Fruit fly (Drosophila melanogaster) whole organism, embryonic: Measurements from ENCODE around the gene CG46244.

Experiments
- BtbVII ChIP-seq: fragments of 200-800 bp; sonication (Bioruptor generic); optimal IDR thresholded peaks from 3 replicates; lab custom pipeline; 2017; ENCODE audit warnings: missing biosample characterization, mild to moderate bottlenecking, missing genetic modification characterization
- CG10565 ChIP-seq: fragments of 200-800 bp; sonication (Bioruptor generic); optimal IDR thresholded peaks from 3 replicates; lab custom pipeline; 2016; ENCODE audit warnings: missing biosample characterization, mild to moderate bottlenecking, missing genetic modification characterization
- CG10654 ChIP-seq: fragments of 200-800 bp; sonication (Bioruptor generic); optimal IDR thresholded peaks from 2 replicates; lab custom pipeline; 2016; ENCODE audit warnings: missing biosample characterization, missing genetic modification characterization
- CG11093 ChIP-seq: fragments of 200-800 bp; sonication (Bioruptor generic); IDR thresholded peaks from 3 replicates; pipeline ENCODE4 v1.3.6; 2022; ENCODE audit warnings: missing biosample characterization, missing genetic modification characterization
- CG12071 ChIP-seq: fragments of 200-800 bp; sonication (Bioruptor generic); optimal IDR thresholded peaks from 3 replicates; lab custom pipeline; 2018; ENCODE audit warnings: missing biosample characterization, mild to moderate bottlenecking, missing genetic modification characterization
- CG12236 ChIP-seq: fragments of 200-800 bp; sonication (Bioruptor generic); optimal IDR thresholded peaks from 2 replicates; lab custom pipeline; 2016; ENCODE audit warnings: missing biosample characterization, missing genetic modification characterization
- CG12299 ChIP-seq: fragments of 200-800 bp; sonication (Bioruptor generic); optimal IDR thresholded peaks from 2 replicates; lab custom pipeline; 2018; ENCODE audit warnings: missing biosample characterization, mild to moderate bottlenecking, missing genetic modification characterization
- CG13123 ChIP-seq: fragments of 200-800 bp; sonication (Bioruptor generic); optimal IDR thresholded peaks from 2 replicates; lab custom pipeline; 2016; ENCODE audit warnings: missing biosample characterization, missing genetic modification characterization
- CG15011 ChIP-seq: fragments of 200-800 bp; sonication (Bioruptor generic); optimal IDR thresholded peaks from 3 replicates; lab custom pipeline; 2018; ENCODE audit warnings: missing biosample characterization, mild to moderate bottlenecking, missing genetic modification characterization
- CG15073 ChIP-seq: fragments of 200-800 bp; sonication (Bioruptor generic); optimal IDR thresholded peaks from 2 replicates; lab custom pipeline; 2016; ENCODE audit warnings: missing biosample characterization, missing genetic modification characterization
- CG1529 ChIP-seq: fragments of 200-800 bp; sonication (Bioruptor generic); optimal IDR thresholded peaks from 3 replicates; lab custom pipeline; 2018; ENCODE audit warnings: missing biosample characterization, missing genetic modification characterization
- CG2678 ChIP-seq: fragments of 200-800 bp; sonication (Bioruptor generic); optimal IDR thresholded peaks from 3 replicates; lab custom pipeline; 2019; ENCODE audit warnings: missing biosample characterization, mild to moderate bottlenecking, missing genetic modification characterization, moderate library complexity
- CG30020 ChIP-seq: fragments of 200-800 bp; optimal IDR thresholded peaks from 2 replicates; lab custom pipeline; 2019; ENCODE audit warnings: missing biosample characterization, mild to moderate bottlenecking, missing genetic modification characterization, moderate library complexity
- CG3065 ChIP-seq: fragments of 200-800 bp; sonication (Bioruptor generic); optimal IDR thresholded peaks from 2 replicates; lab custom pipeline; 2016; ENCODE audit warnings: missing biosample characterization, missing genetic modification characterization
- CG4617 ChIP-seq: fragments of 200-800 bp; sonication (Bioruptor generic); optimal IDR thresholded peaks from 3 replicates; lab custom pipeline; 2016; ENCODE audit warnings: missing biosample characterization, missing genetic modification characterization, borderline replicate concordance
- CG5245 ChIP-seq: fragments of 200-800 bp; sonication (Bioruptor generic); optimal IDR thresholded peaks from 3 replicates; lab custom pipeline; 2016; ENCODE audit warnings: missing biosample characterization, missing genetic modification characterization
- CG6683 ChIP-seq: fragments of 200-800 bp; sonication (Bioruptor generic); optimal IDR thresholded peaks from 2 replicates; lab custom pipeline; 2017; ENCODE audit warnings: missing biosample characterization, mild to moderate bottlenecking, missing genetic modification characterization, missing genetic modification reagents
- CTCF ChIP-seq: fragments of 200-800 bp; sonication (Bioruptor generic); optimal IDR thresholded peaks from 2 replicates; lab custom pipeline; 2017; ENCODE audit warnings: missing biosample characterization, mild to moderate bottlenecking, missing genetic modification characterization, moderate library complexity
- Chrac-16 ChIP-seq: fragments of 200-800 bp; sonication (Bioruptor generic); optimal IDR thresholded peaks from 3 replicates; lab custom pipeline; 2016; ENCODE audit warnings: missing biosample characterization, missing genetic modification characterization
- Dfd ChIP-seq, 2 experiments: fragments of >200 bp; optimal IDR thresholded peaks; 2 replicates each; lab custom pipeline; 2017; ENCODE audit warnings: missing biosample characterization in 2 of 2, missing genetic modification characterization in 2 of 2
- Dip3 ChIP-seq: fragments of 200-800 bp; sonication (Bioruptor generic); optimal IDR thresholded peaks from 3 replicates; lab custom pipeline; 2016; ENCODE audit warnings: missing biosample characterization, missing genetic modification characterization
- Drgx ChIP-seq: fragments of 200-800 bp; sonication (Bioruptor generic); IDR thresholded peaks from 2 replicates; pipeline ENCODE4 v1.3.6; 2022; ENCODE audit warnings: missing biosample characterization, missing genetic modification characterization
- Ets65A ChIP-seq: fragments of 200-800 bp; sonication (Bioruptor generic); peaks from one replicate; lab custom pipeline; 2016; ENCODE audit warnings: missing biosample characterization, missing genetic modification characterization
- HHEX ChIP-seq: fragments of 200-800 bp; sonication (Bioruptor generic); optimal IDR thresholded peaks from 3 replicates; lab custom pipeline; 2017; ENCODE audit warnings: missing biosample characterization, mild to moderate bottlenecking, missing genetic modification characterization, missing genetic modification reagents
- Hmx ChIP-seq: fragments of 200-800 bp; sonication (Bioruptor generic); optimal IDR thresholded peaks from 2 replicates; lab custom pipeline; 2016; ENCODE audit warnings: missing biosample characterization, missing genetic modification characterization
- Hsf ChIP-seq: fragments of 200-800 bp; sonication (Bioruptor generic); optimal IDR thresholded peaks from 3 replicates; lab custom pipeline; 2016; ENCODE audit warnings: missing biosample characterization, missing genetic modification characterization
- Lhr ChIP-seq: fragments of 200-800 bp; sonication (Bioruptor generic); optimal IDR thresholded peaks from 3 replicates; lab custom pipeline; 2017; ENCODE audit warnings: mild to moderate bottlenecking, missing biosample characterization, missing genetic modification reagents, missing genetic modification characterization
- Nf-YA ChIP-seq: fragments of 200-800 bp; sonication (Bioruptor generic); IDR thresholded peaks from 2 replicates; pipeline ENCODE4 v1.3.6; 2022; ENCODE audit warnings: missing biosample characterization, missing genetic modification characterization
- Pdp1 ChIP-seq, 2 experiments: fragments of 200-800 bp; sonication (Bioruptor generic); optimal IDR thresholded peaks; 3 replicates each; lab custom pipeline; 2016; ENCODE audit warnings: missing biosample characterization in 2 of 2, missing genetic modification characterization in 2 of 2, mild to moderate bottlenecking in 1 of 2, moderate library complexity in 1 of 2
- Rfx ChIP-seq: fragments of 200-800 bp; sonication (Bioruptor generic); IDR thresholded peaks from 2 replicates; pipeline ENCODE4 v1.3.6; 2022; ENCODE audit warnings: missing biosample characterization, missing genetic modification characterization
- Usf ChIP-seq: fragments of 200-800 bp; sonication (Bioruptor generic); optimal IDR thresholded peaks from 2 replicates; lab custom pipeline; 2017; ENCODE audit warnings: missing genotype, missing biosample characterization, missing genetic modification characterization
- az2 ChIP-seq: fragments of 200-800 bp; sonication (Bioruptor generic); optimal IDR thresholded peaks from 3 replicates; lab custom pipeline; 2016; ENCODE audit warnings: missing biosample characterization, missing genetic modification characterization
- caup ChIP-seq: fragments of 200-800 bp; sonication (Bioruptor generic); optimal IDR thresholded peaks from 3 replicates; lab custom pipeline; 2017; ENCODE audit warnings: missing biosample characterization, mild to moderate bottlenecking, missing genetic modification characterization, moderate library complexity; ENCODE audit not compliant: severe bottlenecking
- cg ChIP-seq: fragments of 200-800 bp; sonication (Bioruptor generic); optimal IDR thresholded peaks from 3 replicates; lab custom pipeline; 2019; ENCODE audit warnings: missing biosample characterization, mild to moderate bottlenecking, missing genetic modification characterization, moderate library complexity
- dati ChIP-seq: fragments of 200-800 bp; sonication (Bioruptor generic); IDR thresholded peaks from 2 replicates; pipeline ENCODE4 v1.3.6; 2022; ENCODE audit warnings: missing biosample characterization, missing genetic modification characterization
- esg ChIP-seq: fragments of 200-800 bp; sonication (Bioruptor generic); conservative IDR thresholded peaks from 2 replicates; pipeline ENCODE4 v1.3.6; 2022; ENCODE audit warnings: missing biosample characterization, missing genetic modification characterization
- fru ChIP-seq: fragments of >200 bp; optimal IDR thresholded peaks from 2 replicates; lab custom pipeline; 2017
- gcm ChIP-seq: fragments of 200-800 bp; sonication (Bioruptor generic); optimal IDR thresholded peaks from 2 replicates; lab custom pipeline; 2019; ENCODE audit warnings: missing biosample characterization, mild to moderate bottlenecking, missing genetic modification characterization, moderate library complexity
- gcm2 ChIP-seq: fragments of 200-800 bp; sonication (Bioruptor generic); optimal IDR thresholded peaks from 2 replicates; lab custom pipeline; 2016; ENCODE audit warnings: missing biosample characterization, missing genetic modification characterization
- gsb ChIP-seq: fragments of 200-800 bp; sonication (Bioruptor generic); IDR thresholded peaks from 2 replicates; pipeline ENCODE4 v1.3.6; 2022; ENCODE audit warnings: missing biosample characterization, missing genetic modification characterization
- hb ChIP-seq: fragments of 200-800 bp; sonication (Bioruptor generic); IDR thresholded peaks from 3 replicates; pipeline ENCODE4 v1.3.6; 2022; ENCODE audit warnings: missing biosample characterization, missing genetic modification characterization; ENCODE audit not compliant: partially characterized antibody
- inv ChIP-seq: fragments of 200-800 bp; sonication (Bioruptor generic); IDR thresholded peaks from 2 replicates; pipeline ENCODE4 v1.3.6; 2022; ENCODE audit warnings: missing biosample characterization, missing genetic modification characterization; ENCODE audit not compliant: partially characterized antibody
- p53 ChIP-seq: fragments of 200-800 bp; sonication (Bioruptor generic); optimal IDR thresholded peaks from 2 replicates; lab custom pipeline; 2016; ENCODE audit warnings: missing biosample characterization, missing genetic modification characterization
- pzg ChIP-seq: fragments of 200-800 bp; sonication (Bioruptor generic); optimal IDR thresholded peaks from 3 replicates; lab custom pipeline; 2018; ENCODE audit warnings: missing biosample characterization, mild to moderate bottlenecking, missing genetic modification characterization, moderate library complexity
- run ChIP-seq: fragments of 200-800 bp; sonication (Bioruptor generic); optimal IDR thresholded peaks from 3 replicates; lab custom pipeline; 2018; ENCODE audit warnings: missing biosample characterization, mild to moderate bottlenecking, missing genetic modification characterization
- sens ChIP-seq: fragments of 200-800 bp; sonication (Bioruptor generic); peaks from one replicate; lab custom pipeline; 2016; ENCODE audit warnings: missing biosample characterization, missing genetic modification characterization
- sisA ChIP-seq: fragments of 200-800 bp; sonication (Bioruptor generic); IDR thresholded peaks from 2 replicates; pipeline ENCODE4 v1.3.6; 2022; ENCODE audit warnings: missing biosample characterization, missing genetic modification characterization
- slp2 ChIP-seq: fragments of 200-800 bp; sonication (Bioruptor generic); optimal IDR thresholded peaks from 2 replicates; lab custom pipeline; 2016; ENCODE audit warnings: missing biosample characterization, missing genetic modification characterization
- sob ChIP-seq: fragments of 200-800 bp; sonication (Bioruptor generic); IDR thresholded peaks from 2 replicates; pipeline ENCODE4 v1.3.6; 2022; ENCODE audit warnings: missing biosample characterization, missing genetic modification characterization
- toy ChIP-seq: fragments of 200-800 bp; sonication (Bioruptor generic); IDR thresholded peaks from 2 replicates; pipeline ENCODE4 v1.3.6; 2022; ENCODE audit warnings: missing biosample characterization, missing genetic modification characterization
- usp ChIP-seq: fragments of >200 bp; optimal IDR thresholded peaks from 2 replicates; lab custom pipeline; 2017; ENCODE audit warnings: missing biosample characterization, missing genetic modification characterization
- wor ChIP-seq: fragments of 200-800 bp; sonication (Bioruptor generic); IDR thresholded peaks from 2 replicates; pipeline ENCODE4 v1.3.6; 2022; ENCODE audit warnings: missing biosample characterization, missing genetic modification characterization

Gene CG46244

DNA sequence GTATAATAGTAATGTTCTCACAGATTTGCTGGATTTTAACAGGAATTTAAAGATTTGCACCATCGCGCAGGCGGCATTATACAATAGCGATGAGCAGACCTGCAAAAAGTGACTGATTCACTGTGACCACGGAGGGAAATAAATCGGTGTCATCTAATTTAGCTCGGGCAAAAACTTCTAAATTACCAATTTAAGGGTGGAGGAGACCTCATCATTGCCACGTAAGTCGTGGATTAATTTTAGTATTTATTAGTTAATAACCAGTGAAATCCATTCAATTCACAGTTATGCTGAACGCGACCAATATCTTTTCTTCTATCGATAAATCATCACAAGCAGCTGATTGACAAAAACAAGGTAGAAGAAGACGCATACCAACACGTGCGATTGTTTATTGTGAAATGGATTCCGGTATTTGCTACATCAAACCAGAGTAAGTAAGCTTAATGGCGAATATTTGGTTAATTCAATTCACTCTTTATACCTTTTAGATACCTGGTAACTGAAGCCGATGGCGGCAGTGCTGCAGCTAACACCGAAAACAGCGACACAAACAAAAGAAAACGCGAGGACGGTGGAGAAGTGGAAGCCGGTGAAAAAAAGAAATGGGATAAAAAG lies 152.3 kb downstream of the CG46244 start, which contains the start of the genes CG10628 and Dus3 (continued):
- TF ChIP-seq CG12236 (GFP tag; lab: Kevin White, UChicago), result peak; percentile 73
- TF ChIP-seq pzg, result peak; percentile 73
- peak; percentile 68 for TF ChIP-seq slp2
- peak; percentile 71 for TF ChIP-seq wor (GFP tag; lab: Robert Waterston, UW)
- peak; percentile 95 for TF ChIP-seq Rfx (GFP tag; lab: Robert Waterston, UW)
- TF ChIP-seq CG2678, result peak; percentile 91
- peak; percentile 73 for TF ChIP-seq p53
- TF ChIP-seq Chrac-16 (GFP tag; lab: Kevin White, UChicago), result peak; percentile 89
- peak; percentile 80 for TF ChIP-seq Nf-YA
- TF ChIP-seq sob, result peak; percentile 94
- TF ChIP-seq Lhr, result peak; percentile 65
- TF ChIP-seq CG15073 (GFP tag; lab: Kevin White, UChicago), result no peak
- TF ChIP-seq run (tag; lab: Kevin White, UChicago), result peak; percentile 64
- TF ChIP-seq gsb (GFP tag; lab: Robert Waterston, UW), result peak; percentile 77
- peak; percentile 80 for TF ChIP-seq CG15011 (GFP tag; lab: Kevin White, UChicago)
- peak; percentile 91 for TF ChIP-seq caup
- peak; percentile 91 for TF ChIP-seq esg (GFP tag; lab: Robert Waterston, UW)
- peak; percentile 71 for TF ChIP-seq CG5245 (GFP tag; lab: Kevin White, UChicago)
- TF ChIP-seq CG12299 (tag; lab: Kevin White, UChicago), result peak; percentile 82
- TF ChIP-seq fru (lab: Kevin White, UChicago), result no peak
- peak; percentile 88 for TF ChIP-seq Hmx (GFP tag; lab: Kevin White, UChicago)
- peak; percentile 80 for TF ChIP-seq gcm2
- TF ChIP-seq CG13123 (GFP tag; lab: Kevin White, UChicago), result peak; percentile 85
- TF ChIP-seq gcm (GFP tag; lab: Kevin White, UChicago), result peak; percentile 79
- peak; percentile 73 for TF ChIP-seq CG6683 (GFP tag; lab: Kevin White, UChicago)
- TF ChIP-seq Drgx (GFP tag; lab: Robert Waterston, UW), result peak; percentile 90
- peak; percentile 92 for TF ChIP-seq sisA (GFP tag; lab: Robert Waterston, UW)
- peak; percentile 42; the same call in 1 of the 2 replicates for TF ChIP-seq inv
- peak; percentile 90 for TF ChIP-seq az2 (GFP tag; lab: Kevin White, UChicago)
- peak; percentile 82 for TF ChIP-seq CG12071
- TF ChIP-seq CG10654 (GFP tag; lab: Kevin White, UChicago), result peak; percentile 93
- peak; percentile 90 for TF ChIP-seq Dip3
- TF ChIP-seq CG4617 (GFP tag; lab: Kevin White, UChicago), result peak; percentile 82
- TF ChIP-seq CG11093 (GFP tag; lab: Robert Waterston, UW), result peak; percentile 89
- peak; percentile 64 for TF ChIP-seq toy (GFP tag; lab: Robert Waterston, UW)
- TF ChIP-seq hb (GFP tag; lab: Robert Waterston, UW), result no peak
- TF ChIP-seq CG3065 (GFP tag; lab: Kevin White, UChicago), result peak; percentile 77
- peak; percentile 82 for TF ChIP-seq BtbVII (GFP tag; lab: Kevin White, UChicago)
- TF ChIP-seq Ets65A (GFP tag; lab: Kevin White, UChicago), result peak; percentile 99
- no peak for TF ChIP-seq Dfd (GFP tag; optimal IDR thresholded peaks at IDR 0.05; lab: Kevin White, UChicago)
- peak; percentile 70 for TF ChIP-seq CG30020
- peak; percentile 77 for TF ChIP-seq Usf
- TF ChIP-seq CG10565 (GFP tag; lab: Kevin White, UChicago), result peak; percentile 36
- TF ChIP-seq Hsf (GFP tag; lab: Kevin White, UChicago), result peak; percentile 95
- peak; percentile 96 for TF ChIP-seq Pdp1 (GFP tag; optimal IDR thresholded peaks at IDR 0.05; lab: Kevin White, UChicago)
- TF ChIP-seq HHEX (GFP tag; lab: Kevin White, UChicago), result peak; percentile 89
- no peak for TF ChIP-seq cg (GFP tag; lab: Kevin White, UChicago)
- TF ChIP-seq usp, result no peak
- TF ChIP-seq CTCF (GFP tag; lab: Kevin White, UChicago), result peak; percentile 15
- 0 out of 2 replicates have a peak, but pooled peaks have one; percentile 53 for TF ChIP-seq dati (GFP tag; lab: Robert Waterston, UW)
- peak; percentile 62 for TF ChIP-seq CG1529
- peak; percentile 98 for TF ChIP-seq sens (GFP tag; lab: Kevin White, UChicago)
